Worm (Caenorhabditis elegans): Measurements from ENCODE around the gene qua-1.

Gene qua-1

DNA sequence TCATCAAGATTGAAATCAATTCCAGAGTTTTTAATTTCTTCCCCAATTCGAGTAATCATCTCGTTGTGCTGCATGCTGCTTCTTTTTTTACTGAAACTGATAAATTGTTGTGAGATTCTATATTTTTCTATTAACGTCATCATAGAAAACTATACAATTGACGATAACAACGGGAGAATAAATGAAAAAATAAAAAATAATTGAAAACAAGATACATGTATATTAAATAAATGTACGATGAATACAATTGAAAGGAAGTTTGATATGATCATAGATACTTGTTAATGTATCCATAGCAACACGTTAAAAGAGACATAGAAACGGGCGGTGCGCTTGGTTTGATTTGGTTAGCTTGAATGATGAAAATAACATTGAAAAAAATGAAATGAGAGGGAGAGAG is 8.1 kb upstream of the qua-1 start, which contains the start of gene T05C12.8:
Gene T05C12.8, minus strand, starts transcription at position 101 of the 400 bp plus-strand sequence.
- TF ChIP-seq snpc-4 (tag; optimal IDR thresholded peaks at IDR 0.05): no peak
- peak; percentile 15 for TF ChIP-seq ces-1 (GFP tag; optimal IDR thresholded peaks at IDR 0.05)
- TF ChIP-seq nhr-76 (tag; optimal IDR thresholded peaks at IDR 0.05): no peak
- no peak for TF ChIP-seq lsy-2 (tag; optimal IDR thresholded peaks at IDR 0.05)
- TF ChIP-seq zip-8 (tag; optimal IDR thresholded peaks at IDR 0.05): no peak
- no peak for TF ChIP-seq lin-32 (GFP tag; optimal IDR thresholded peaks at IDR 0.05)
- TF ChIP-seq unc-39 (tag; optimal IDR thresholded peaks at IDR 0.05): no peak
- TF ChIP-seq ham-2 (GFP tag; optimal IDR thresholded peaks at IDR 0.05): no peak

DNA sequence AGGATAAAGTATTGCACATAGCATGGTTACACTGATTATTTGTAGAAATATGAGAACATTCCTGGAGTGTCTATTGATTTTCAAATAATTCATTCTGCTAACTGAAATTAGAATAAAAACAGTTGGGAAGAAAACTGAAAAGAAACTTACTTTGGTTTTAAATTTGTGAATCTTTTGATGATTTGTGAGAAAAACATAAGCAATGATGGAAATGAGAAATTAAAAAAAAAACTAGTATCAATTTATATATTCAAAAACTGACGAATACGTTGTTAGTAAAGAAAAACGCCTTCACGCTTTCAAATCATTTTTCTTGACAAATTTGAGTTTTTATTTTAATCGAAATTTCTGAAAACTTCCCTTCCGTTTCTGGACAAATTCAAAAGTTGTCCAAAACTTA is 5.5 kb upstream of the qua-1 start, which contains the start of gene T05C12.9:
Gene T05C12.9, minus strand, starts transcription at position 101 of the 400 bp plus-strand sequence.
- no peak for TF ChIP-seq ceh-39 (tag; optimal IDR thresholded peaks at IDR 0.05)

DNA sequence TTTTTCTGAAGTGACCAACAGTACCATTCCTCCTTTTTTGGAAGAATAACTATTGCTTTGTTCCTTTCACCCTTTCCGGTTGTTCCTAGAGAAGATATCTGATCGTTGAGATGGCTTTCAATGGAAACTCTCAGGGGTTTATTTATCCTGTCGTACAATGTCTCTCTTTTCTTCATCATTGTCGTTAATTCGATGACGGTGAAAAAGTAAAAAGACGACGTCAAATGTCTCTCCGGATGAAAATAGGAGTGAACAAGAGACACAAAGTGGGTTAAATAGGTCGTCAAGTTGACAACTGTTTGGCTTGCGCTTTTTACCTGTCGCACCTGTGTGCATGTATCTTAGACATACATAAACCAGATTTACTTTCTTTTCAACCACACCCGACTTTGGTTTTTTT is 4.7 kb upstream of the qua-1 start:
- TF ChIP-seq ham-2 (GFP tag; optimal IDR thresholded peaks at IDR 0.05) (no peak), ceh-39 (tag; optimal IDR thresholded peaks at IDR 0.05) (no peak), mab-5 (tag; optimal IDR thresholded peaks at IDR 0.05) (no peak), M03D4.4 (tag; optimal IDR thresholded peaks at IDR 0.05) (no peak)

DNA sequence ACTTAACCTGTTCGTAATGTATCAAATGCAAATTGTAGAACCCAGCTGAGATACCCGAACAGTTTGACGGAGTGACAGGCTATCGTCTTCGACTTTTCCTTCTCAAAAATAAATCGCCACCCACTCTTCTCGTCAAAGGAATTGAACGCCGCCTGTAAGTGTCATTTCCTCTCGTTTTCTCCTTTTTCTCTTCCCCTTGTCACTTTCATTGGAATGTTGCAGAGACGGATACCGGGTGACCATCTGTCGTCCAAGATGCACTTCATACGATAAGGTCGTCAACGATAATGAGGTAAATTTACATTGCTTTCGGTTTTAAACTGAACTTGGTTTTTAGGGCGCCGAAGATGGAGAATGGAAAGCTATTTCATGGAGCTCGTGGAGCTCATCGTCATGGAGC is 1.2 kb downstream of the qua-1 start:
- no peak for TF ChIP-seq sptf-1 (tag; optimal IDR thresholded peaks at IDR 0.05)
- peak; percentile 74 for TF ChIP-seq blmp-1 (tag; optimal IDR thresholded peaks at IDR 0.05)
- TF ChIP-seq unc-62 (GFP tag; optimal IDR thresholded peaks at IDR 0.05): peak; percentile 43

DNA sequence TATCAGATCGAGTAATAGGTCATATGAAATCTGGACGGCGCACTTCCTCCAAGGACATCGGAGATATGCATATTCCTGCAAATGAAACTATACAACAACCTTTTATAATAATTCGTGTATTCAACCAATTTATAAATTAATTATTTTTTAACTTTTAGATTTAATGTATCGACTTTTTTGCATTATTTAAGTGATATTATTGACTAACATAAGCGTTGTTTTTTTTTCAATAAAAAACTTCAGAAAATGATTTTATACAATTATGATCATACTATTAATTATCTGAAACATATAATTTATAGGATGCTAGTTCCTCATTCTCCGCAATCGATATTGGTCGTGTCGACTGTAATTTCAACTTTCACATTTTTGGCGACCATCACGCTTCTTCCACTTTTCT is 5.4 kb downstream of the qua-1 start, which contains the start of gene col-76:
Gene col-76, plus strand, starts transcription at position 301 of the 400 bp plus-strand sequence.
- TF ChIP-seq cnd-1 (tag; optimal IDR thresholded peaks at IDR 0.05) (no peak), mls-2 (tag; optimal IDR thresholded peaks at IDR 0.05) (no peak), elt-1 (tag; optimal IDR thresholded peaks at IDR 0.05; ENCODE audit: borderline replicate concordance, insufficient read depth) (peak; percentile 8), sptf-1 (tag; optimal IDR thresholded peaks at IDR 0.05) (no peak), ceh-39 (tag; optimal IDR thresholded peaks at IDR 0.05) (no peak)

DNA sequence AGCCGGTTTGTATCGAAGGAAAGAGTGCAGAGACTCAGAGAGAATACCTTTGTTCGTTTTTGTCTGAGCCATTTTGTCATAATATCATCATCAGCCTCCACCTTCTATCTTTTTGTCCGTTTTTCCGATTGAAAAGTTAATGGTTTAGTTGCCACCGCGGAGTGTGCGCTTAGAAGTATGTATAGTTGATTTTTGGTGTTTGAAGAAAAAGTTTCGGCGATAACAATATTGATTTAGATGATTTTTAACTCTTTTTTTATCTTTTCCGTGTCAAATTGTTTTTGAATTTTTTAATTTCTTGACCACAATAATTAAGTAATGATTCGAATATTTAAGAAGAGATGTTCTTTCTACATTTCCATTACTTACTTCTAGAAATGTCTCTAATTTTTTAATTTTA is 7.0 kb downstream of the qua-1 start:
- no peak for TF ChIP-seq M03D4.4 (tag; optimal IDR thresholded peaks at IDR 0.05)
- TF ChIP-seq nhr-237 (tag; optimal IDR thresholded peaks at IDR 0.05): no peak
- no peak for TF ChIP-seq cnd-1 (tag; optimal IDR thresholded peaks at IDR 0.05)

DNA sequence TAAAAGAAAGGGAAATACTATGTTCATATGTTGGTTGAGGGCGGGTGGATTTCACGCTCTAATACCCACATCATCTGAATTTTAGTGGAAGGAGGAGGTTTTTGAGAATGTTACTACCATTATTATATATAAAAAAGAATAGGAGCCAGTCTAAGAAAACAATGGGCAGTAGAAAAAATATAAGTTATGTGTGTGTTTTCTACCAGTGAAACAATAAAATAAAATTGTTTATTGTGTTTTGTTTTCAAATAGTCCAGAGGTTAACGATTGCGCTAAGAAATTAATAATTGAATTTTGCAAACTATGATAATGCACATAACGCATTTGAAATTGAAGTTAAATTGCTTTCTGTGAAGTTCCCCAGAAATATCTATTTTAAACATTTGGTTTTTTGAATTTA is 10.9 kb downstream of the qua-1 start, which contains the start of gene M110.8:
Gene M110.8, minus strand, starts transcription at position 101 of the 400 bp plus-strand sequence.
- TF ChIP-seq mls-2 (tag; optimal IDR thresholded peaks at IDR 0.05): no peak
- TF ChIP-seq lin-32 (GFP tag; optimal IDR thresholded peaks at IDR 0.05): no peak
- no peak for TF ChIP-seq ceh-83 (GFP tag; optimal IDR thresholded peaks at IDR 0.05)
- no peak for TF ChIP-seq unc-62 (GFP tag; optimal IDR thresholded peaks at IDR 0.05)
- TF ChIP-seq M03D4.4 (tag; optimal IDR thresholded peaks at IDR 0.05): no peak
- TF ChIP-seq elt-3 (tag; optimal IDR thresholded peaks at IDR 0.05): no peak
- TF ChIP-seq drap-1 (GFP tag; optimal IDR thresholded peaks at IDR 0.05): no peak
- no peak for TF ChIP-seq tbx-8 (GFP tag; optimal IDR thresholded peaks at IDR 0.05)
- no peak for TF ChIP-seq elt-1 (tag; optimal IDR thresholded peaks at IDR 0.05; ENCODE audit: borderline replicate concordance, insufficient read depth)
- no peak for TF ChIP-seq nhr-2 (tag; optimal IDR thresholded peaks at IDR 0.05)
- no peak for TF ChIP-seq lsy-2 (tag; optimal IDR thresholded peaks at IDR 0.05)
- no peak for TF ChIP-seq cnd-1 (tag; optimal IDR thresholded peaks at IDR 0.05)
- TF ChIP-seq nhr-28 (tag; optimal IDR thresholded peaks at IDR 0.05): no peak

DNA sequence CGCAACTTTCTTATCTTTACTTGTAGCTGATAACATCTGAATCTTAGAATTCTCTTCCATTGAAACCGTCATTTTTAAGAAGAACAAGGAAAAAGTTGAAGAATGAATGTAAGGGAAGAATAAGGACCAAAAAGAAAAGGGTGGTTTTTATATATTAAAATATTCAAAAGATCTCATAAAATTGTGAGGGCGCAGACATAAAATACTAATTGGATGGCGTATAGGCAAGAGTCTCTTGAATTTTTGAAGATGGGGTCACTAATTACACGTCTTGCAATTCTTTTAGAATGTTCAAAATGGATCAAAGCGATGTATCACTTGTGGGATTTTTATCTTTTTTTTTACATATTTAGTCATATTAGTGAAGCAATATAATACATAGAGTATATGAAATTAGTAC is 14.1 kb downstream of the qua-1 start, which contains the start of gene twk-3:
Gene twk-3, minus strand, starts transcription at position 101 of the 400 bp plus-strand sequence.
- TF ChIP-seq elt-1 (tag; optimal IDR thresholded peaks at IDR 0.05; ENCODE audit: borderline replicate concordance, insufficient read depth) (no peak), nhr-76 (tag; optimal IDR thresholded peaks at IDR 0.05) (no peak), snpc-4 (tag; optimal IDR thresholded peaks at IDR 0.05) (no peak), mep-1 (tag; optimal IDR thresholded peaks at IDR 0.05) (no peak), mls-2 (tag; optimal IDR thresholded peaks at IDR 0.05) (no peak), blmp-1 (tag; optimal IDR thresholded peaks at IDR 0.05) (no peak), ces-1 (GFP tag; optimal IDR thresholded peaks at IDR 0.05) (no peak), ceh-43 (GFP tag; optimal IDR thresholded peaks at IDR 0.05) (no peak), elt-3 (tag; optimal IDR thresholded peaks at IDR 0.05) (no peak), lsy-2 (tag; optimal IDR thresholded peaks at IDR 0.05) (no peak), sem-2 (GFP tag; optimal IDR thresholded peaks at IDR 0.05) (no peak), M03D4.4 (tag; optimal IDR thresholded peaks at IDR 0.05) (no peak), flh-1 (GFP tag; optimal IDR thresholded peaks at IDR 0.05) (no peak), ceh-39 (tag; optimal IDR thresholded peaks at IDR 0.05) (no peak), nhr-237 (tag; optimal IDR thresholded peaks at IDR 0.05) (no peak), zip-8 (tag; optimal IDR thresholded peaks at IDR 0.05) (no peak), pha-4 (tag; optimal IDR thresholded peaks at IDR 0.05) (no peak), lin-32 (GFP tag; optimal IDR thresholded peaks at IDR 0.05) (no peak), lin-13 (tag; optimal IDR thresholded peaks at IDR 0.05) (no peak), mab-5 (tag; optimal IDR thresholded peaks at IDR 0.05) (no peak)
